Worm (Caenorhabditis elegans) whole organism, L3 larva: ENCODE data around the gene C18D11.3.

ENCODE experiments used
- ceh-82 ChIP-seq: fragments of 150-350 bp; optimal IDR thresholded peaks from 2 replicates; lab custom pipeline; 2014; ENCODE audit warnings: missing biosample characterization, missing genetic modification characterization
- elt-2 ChIP-seq: sonication (generic microtip); optimal IDR thresholded peaks from 2 replicates; lab custom pipeline; 2016; ENCODE audit warnings: missing genetic modification reagents, mild to moderate bottlenecking, missing genetic modification characterization, missing compliant biosample characterization
- jun-1 ChIP-seq: fragments of 150-350 bp; optimal IDR thresholded peaks from 2 replicates; lab custom pipeline; 2014; ENCODE audit warnings: missing biosample characterization, missing genetic modification reagents, missing genetic modification characterization
- lin-39 ChIP-seq: fragments of 150-350 bp; optimal IDR thresholded peaks from 2 replicates; lab custom pipeline; 2018; ENCODE audit warnings: missing biosample characterization, missing genetic modification reagents, missing genetic modification characterization
- nhr-28 ChIP-seq: fragments of 150-350 bp; optimal IDR thresholded peaks from 2 replicates; lab custom pipeline; 2014; ENCODE audit warnings: missing biosample characterization, missing genetic modification characterization
- pha-4 ChIP-seq: fragments of 150-350 bp; optimal IDR thresholded peaks from 2 replicates; lab custom pipeline; 2014; ENCODE audit warnings: missing biosample characterization, missing genetic modification reagents, missing genetic modification characterization

ce11 chrIII:11777321-11777720 is 45.9 kb upstream of the C18D11.3 start, which contains the start of gene mdt-21:
- TF ChIP-seq ceh-82 (tag; lab: Kevin White, UChicago) (no peak), nhr-28 (tag; lab: Kevin White, UChicago) (no peak), lin-39 (tag; lab: Kevin White, UChicago) (no peak), elt-2 (no peak), pha-4 (tag; lab: Kevin White, UChicago) (no peak), jun-1 (tag; lab: Kevin White, UChicago) (no peak)
